Worm (Caenorhabditis elegans): ENCODE data around the gene srz-44.
A peak's percentile ranks its signal among the peaks of the same experiment; 100 is the strongest.
"Not testable (repeated sequence)": the region's sequence is repeated elsewhere in the genome, so short reads cannot be mapped to it uniquely, and the experiment has no call there.

srz-44 gene

ce11 chrV:15602253-15602652 lies 36.5 kb downstream of the srz-44 start, which contains the start of gene fbxa-152:
fbxa-152 (minus strand) TSS chrV:15602353.
- TF ChIP-seq blmp-1 (tag; optimal IDR thresholded peaks at IDR 0.05) (no peak), hlh-1 (tag; optimal IDR thresholded peaks at IDR 0.05) (no peak), ceh-83 (GFP tag; optimal IDR thresholded peaks at IDR 0.05) (no peak), cnd-1 (tag; optimal IDR thresholded peaks at IDR 0.05) (no peak), nhr-2 (tag; optimal IDR thresholded peaks at IDR 0.05) (no peak)

ce11 chrV:15599762-15600161 lies 39.0 kb downstream of the srz-44 start, which contains the start of gene B0391.14:
B0391.14 (minus strand) TSS chrV:15599862.
- TF ChIP-seq flh-1 (GFP tag; optimal IDR thresholded peaks at IDR 0.05); pha-4 (tag; optimal IDR thresholded peaks at IDR 0.05); nhr-28 (tag; optimal IDR thresholded peaks at IDR 0.05): not testable (repeated sequence)

- TF ChIP-seq lin-13 (tag; optimal IDR thresholded peaks at IDR 0.05) = no peak
- no peak for TF ChIP-seq blmp-1 (tag; optimal IDR thresholded peaks at IDR 0.05)
- TF ChIP-seq ces-1 (GFP tag; optimal IDR thresholded peaks at IDR 0.05) = no peak
- TF ChIP-seq hlh-1 (tag; optimal IDR thresholded peaks at IDR 0.05) = no peak
- no peak for TF ChIP-seq bed-3 (GFP tag; optimal IDR thresholded peaks at IDR 0.05)
- no peak for TF ChIP-seq pha-4 (tag; optimal IDR thresholded peaks at IDR 0.05)
- no peak for TF ChIP-seq snpc-4 (tag; optimal IDR thresholded peaks at IDR 0.05)
- no peak for TF ChIP-seq ceh-83 (GFP tag; optimal IDR thresholded peaks at IDR 0.05)
- no peak for TF ChIP-seq lsy-2 (tag; optimal IDR thresholded peaks at IDR 0.05)
- no peak for TF ChIP-seq drap-1 (GFP tag; optimal IDR thresholded peaks at IDR 0.05)
- TF ChIP-seq sem-2 (GFP tag; optimal IDR thresholded peaks at IDR 0.05) = no peak
Measured at ce11 chrV:15594573-15594972, 44.2 kb downstream of the srz-44 start, which contains the start of gene fbxa-139. fbxa-139 (minus strand) TSS chrV:15594673.

- TF ChIP-seq lsy-2 (tag; optimal IDR thresholded peaks at IDR 0.05) = peak; percentile 88
Measured at ce11 chrV:15590183-15590667, 48.5 kb downstream of the srz-44 start, which contains the start of gene F28F8.7. F28F8.7 (minus strand) TSS chrV:15590617.

All from whole organism, mixed stage, embryonic.